Fruit fly (Drosophila melanogaster) whole organism, embryonic: Measurements from ENCODE around the gene Or7a.

ENCODE experiments used
- ATbp ChIP-seq: fragments of 200-800 bp; sonication (Bioruptor generic); optimal IDR thresholded peaks from 2 replicates; lab custom pipeline; 2017; ENCODE audit warnings: missing biosample characterization, mild to moderate bottlenecking, missing genetic modification characterization, missing genetic modification reagents
- Aef1 ChIP-seq: fragments of 200-800 bp; sonication (Bioruptor generic); IDR thresholded peaks from 3 replicates; pipeline ENCODE4 v1.3.6; 2022; ENCODE audit warnings: missing biosample characterization, missing genetic modification characterization
- Atf6 ChIP-seq: fragments of 200-800 bp; sonication (Bioruptor generic); IDR thresholded peaks from 2 replicates; pipeline ENCODE4 v1.3.6; 2022; ENCODE audit warnings: missing biosample characterization, missing genetic modification characterization
- BtbVII ChIP-seq: fragments of 200-800 bp; sonication (Bioruptor generic); optimal IDR thresholded peaks from 3 replicates; lab custom pipeline; 2017; ENCODE audit warnings: missing biosample characterization, mild to moderate bottlenecking, missing genetic modification characterization
- CG10959 ChIP-seq: fragments of 200-800 bp; sonication (Bioruptor generic); IDR thresholded peaks from 2 replicates; pipeline ENCODE4 v1.3.6; 2022; ENCODE audit warnings: missing biosample characterization, missing genetic modification characterization
- CG12744 ChIP-seq: fragments of 200-800 bp; sonication (Bioruptor generic); optimal IDR thresholded peaks from 2 replicates; lab custom pipeline; 2016; ENCODE audit warnings: missing biosample characterization, missing genetic modification characterization
- CG13123 ChIP-seq: fragments of 200-800 bp; sonication (Bioruptor generic); optimal IDR thresholded peaks from 2 replicates; lab custom pipeline; 2016; ENCODE audit warnings: missing biosample characterization, missing genetic modification characterization
- CG1529 ChIP-seq: fragments of 200-800 bp; sonication (Bioruptor generic); optimal IDR thresholded peaks from 3 replicates; lab custom pipeline; 2018; ENCODE audit warnings: missing biosample characterization, missing genetic modification characterization
- CG16815 ChIP-seq: fragments of 200-800 bp; sonication (Bioruptor generic); optimal IDR thresholded peaks from 3 replicates; lab custom pipeline; 2017; ENCODE audit warnings: missing biosample characterization, mild to moderate bottlenecking, missing genetic modification characterization
- CG17186 ChIP-seq: fragments of 200-800 bp; sonication (Bioruptor generic); optimal IDR thresholded peaks from 3 replicates; lab custom pipeline; 2017; ENCODE audit warnings: missing biosample characterization, missing genetic modification reagents, missing genetic modification characterization
- CG17361 ChIP-seq: fragments of 200-800 bp; sonication (Bioruptor generic); IDR thresholded peaks from 3 replicates; pipeline ENCODE4 v1.3.6; 2022; ENCODE audit warnings: missing biosample characterization, missing genetic modification characterization
- CG18599 ChIP-seq: fragments of 200-800 bp; sonication (Bioruptor generic); optimal IDR thresholded peaks from 3 replicates; lab custom pipeline; 2017; ENCODE audit warnings: missing biosample characterization, missing genetic modification characterization, mild to moderate bottlenecking, moderate library complexity, missing genetic modification reagents
- CG2129 ChIP-seq: fragments of 200-800 bp; sonication (Bioruptor generic); IDR thresholded peaks from 2 replicates; pipeline ENCODE4 v1.3.6; 2022; ENCODE audit warnings: missing biosample characterization, missing genetic modification characterization; ENCODE audit not compliant: partially characterized antibody
- CG3407 ChIP-seq: fragments of 200-800 bp; sonication (Bioruptor generic); optimal IDR thresholded peaks from 2 replicates; lab custom pipeline; 2018; ENCODE audit warnings: missing biosample characterization, mild to moderate bottlenecking, missing genetic modification characterization
- CG4820 ChIP-seq: fragments of 200-800 bp; sonication (Bioruptor generic); optimal IDR thresholded peaks from 3 replicates; lab custom pipeline; 2016; ENCODE audit warnings: missing biosample characterization, missing genetic modification characterization
- CG5245 ChIP-seq: fragments of 200-800 bp; sonication (Bioruptor generic); optimal IDR thresholded peaks from 3 replicates; lab custom pipeline; 2016; ENCODE audit warnings: missing biosample characterization, missing genetic modification characterization
- CG6175 ChIP-seq: fragments of 200-800 bp; sonication (Bioruptor generic); IDR thresholded peaks from 3 replicates; pipeline ENCODE4 v1.3.6; 2022; ENCODE audit warnings: missing biosample characterization, missing genetic modification characterization
- CG6272 ChIP-seq: fragments of 200-800 bp; sonication (Bioruptor generic); IDR thresholded peaks from 2 replicates; pipeline ENCODE4 v1.3.6; 2022; ENCODE audit warnings: missing biosample characterization, missing genetic modification characterization
- CG7372 ChIP-seq: fragments of 200-800 bp; sonication (Bioruptor generic); IDR thresholded peaks from 2 replicates; pipeline ENCODE4 v1.3.6; 2022; ENCODE audit warnings: missing biosample characterization, missing genetic modification characterization
- CG8281 ChIP-seq: fragments of 200-800 bp; sonication (Bioruptor generic); optimal IDR thresholded peaks from 2 replicates; lab custom pipeline; 2018; ENCODE audit warnings: missing biosample characterization, mild to moderate bottlenecking, missing genetic modification characterization, moderate library complexity
- CG9797 ChIP-seq: fragments of 200-800 bp; sonication (Bioruptor generic); optimal IDR thresholded peaks from 3 replicates; lab custom pipeline; 2018; ENCODE audit warnings: missing biosample characterization, mild to moderate bottlenecking, missing genetic modification characterization
- Dll ChIP-seq: fragments of 200-800 bp; sonication (Bioruptor generic); IDR thresholded peaks from 4 replicates; pipeline ENCODE4 v1.3.6; 2022; ENCODE audit warnings: missing biosample characterization, missing genetic modification characterization; ENCODE audit not compliant: partially characterized antibody
- Fer2 ChIP-seq: fragments of 200-800 bp; sonication (Bioruptor generic); optimal IDR thresholded peaks from 2 replicates; lab custom pipeline; 2018; ENCODE audit warnings: missing biosample characterization, mild to moderate bottlenecking, missing genetic modification characterization, moderate library complexity
- Hmx ChIP-seq: fragments of 200-800 bp; sonication (Bioruptor generic); optimal IDR thresholded peaks from 2 replicates; lab custom pipeline; 2016; ENCODE audit warnings: missing biosample characterization, missing genetic modification characterization
- Med ChIP-seq: fragments of 200-800 bp; sonication (Bioruptor generic); peaks from one replicate; lab custom pipeline; 2016; ENCODE audit warnings: missing biosample characterization, missing genetic modification characterization, mild to moderate bottlenecking, inconsistent platforms, moderate library complexity
- Myb ChIP-seq: fragments of 200-800 bp; sonication (Bioruptor generic); optimal IDR thresholded peaks from 2 replicates; lab custom pipeline; 2016; ENCODE audit warnings: missing biosample characterization, missing genetic modification characterization
- Stat92E ChIP-seq, 3 experiments: fragments of >200 bp in 2 of 3; fragments of 200-800 bp in 1 of 3; sonication (Bioruptor generic) in 1 of 3; optimal IDR thresholded peaks; 2 replicates each; lab custom pipeline; 2017 to 2019; ENCODE audit warnings: missing biosample characterization in 3 of 3, missing genetic modification characterization in 3 of 3, mild to moderate bottlenecking in 1 of 3, moderate library complexity in 1 of 3
- ash1 ChIP-seq: fragments of 200-800 bp; sonication (Bioruptor generic); optimal IDR thresholded peaks from 2 replicates; lab custom pipeline; 2018; ENCODE audit warnings: missing biosample characterization, mild to moderate bottlenecking, missing genetic modification characterization
- bab2 ChIP-seq: fragments of 200-800 bp; sonication (Bioruptor generic); optimal IDR thresholded peaks from 2 replicates; lab custom pipeline; 2016; ENCODE audit warnings: missing biosample characterization, missing genetic modification characterization
- caup ChIP-seq: fragments of 200-800 bp; sonication (Bioruptor generic); optimal IDR thresholded peaks from 3 replicates; lab custom pipeline; 2017; ENCODE audit warnings: missing biosample characterization, mild to moderate bottlenecking, missing genetic modification characterization, moderate library complexity; ENCODE audit not compliant: severe bottlenecking
- chif ChIP-seq, 2 experiments: fragments of 200-800 bp; sonication (Bioruptor generic); optimal IDR thresholded peaks; 3 replicates each; lab custom pipeline; 2016; ENCODE audit warnings: missing biosample characterization in 2 of 2, missing genetic modification characterization in 2 of 2
- chn ChIP-seq: fragments of 200-800 bp; sonication (Bioruptor generic); optimal IDR thresholded peaks from 2 replicates; lab custom pipeline; 2016; ENCODE audit warnings: missing biosample characterization, missing genetic modification characterization
- ftz-f1 ChIP-seq: fragments of 200-800 bp; sonication (Bioruptor generic); optimal IDR thresholded peaks from 2 replicates; lab custom pipeline; 2016; ENCODE audit warnings: missing biosample characterization, missing genetic modification characterization
- gcm ChIP-seq: fragments of 200-800 bp; sonication (Bioruptor generic); optimal IDR thresholded peaks from 2 replicates; lab custom pipeline; 2019; ENCODE audit warnings: missing biosample characterization, mild to moderate bottlenecking, missing genetic modification characterization, moderate library complexity
- gcm2 ChIP-seq: fragments of 200-800 bp; sonication (Bioruptor generic); optimal IDR thresholded peaks from 2 replicates; lab custom pipeline; 2016; ENCODE audit warnings: missing biosample characterization, missing genetic modification characterization
- gsb ChIP-seq: fragments of 200-800 bp; sonication (Bioruptor generic); IDR thresholded peaks from 2 replicates; pipeline ENCODE4 v1.3.6; 2022; ENCODE audit warnings: missing biosample characterization, missing genetic modification characterization
- her ChIP-seq: fragments of 200-800 bp; sonication (Bioruptor generic); optimal IDR thresholded peaks from 2 replicates; lab custom pipeline; 2016; ENCODE audit warnings: missing biosample characterization, missing genetic modification characterization
- hkb ChIP-seq, 2 experiments: fragments of 200-800 bp in 1 of 2; fragments of >200 bp in 1 of 2; sonication (Bioruptor generic) in 1 of 2; IDR thresholded peaks in 1 of 2; optimal IDR thresholded peaks in 1 of 2; 2 replicates each; pipeline versions ENCODE4 v1.3.6 to Lab custom; 2017 to 2022; ENCODE audit warnings: missing biosample characterization in 1 of 2, missing genetic modification characterization in 1 of 2
- jing ChIP-seq: fragments of 200-800 bp; sonication (Bioruptor generic); optimal IDR thresholded peaks from 2 replicates; lab custom pipeline; 2018; ENCODE audit warnings: missing biosample characterization, mild to moderate bottlenecking, missing genetic modification characterization
- kay ChIP-seq: fragments of 200-800 bp; sonication (Bioruptor generic); optimal IDR thresholded peaks from 2 replicates; lab custom pipeline; 2016; ENCODE audit warnings: missing biosample characterization, missing genetic modification characterization
- nmo ChIP-seq: fragments of 200-800 bp; sonication (Bioruptor generic); optimal IDR thresholded peaks from 2 replicates; lab custom pipeline; 2018; ENCODE audit warnings: missing biosample characterization, mild to moderate bottlenecking, missing genetic modification characterization, moderate library complexity
- oc ChIP-seq: fragments of 200-800 bp; sonication (Bioruptor generic); optimal IDR thresholded peaks from 2 replicates; lab custom pipeline; 2018; ENCODE audit warnings: missing biosample characterization, mild to moderate bottlenecking, missing genetic modification characterization, moderate library complexity
- scrt ChIP-seq: fragments of 200-800 bp; sonication (Bioruptor generic); optimal IDR thresholded peaks from 2 replicates; lab custom pipeline; 2018; ENCODE audit warnings: missing biosample characterization, mild to moderate bottlenecking, missing genetic modification characterization, moderate library complexity
- stwl ChIP-seq: fragments of 200-800 bp; sonication (Bioruptor generic); optimal IDR thresholded peaks from 3 replicates; lab custom pipeline; 2018; ENCODE audit warnings: missing biosample characterization, mild to moderate bottlenecking, missing genetic modification characterization, moderate library complexity
- tio ChIP-seq: fragments of 200-800 bp; sonication (Bioruptor generic); optimal IDR thresholded peaks from 2 replicates; lab custom pipeline; 2017; ENCODE audit warnings: missing biosample characterization, missing genetic modification characterization, inconsistent platforms
- trh ChIP-seq: fragments of 200-800 bp; sonication (Bioruptor generic); optimal IDR thresholded peaks from 2 replicates; lab custom pipeline; 2016; ENCODE audit warnings: missing biosample characterization, missing genetic modification characterization
- twi ChIP-seq: fragments of 200-800 bp; optimal IDR thresholded peaks from 2 replicates; lab custom pipeline; 2019; ENCODE audit warnings: missing biosample characterization, mild to moderate bottlenecking, missing genetic modification characterization, moderate library complexity
- usp ChIP-seq: fragments of >200 bp; optimal IDR thresholded peaks from 2 replicates; lab custom pipeline; 2017; ENCODE audit warnings: missing biosample characterization, missing genetic modification characterization
- wek ChIP-seq: fragments of 200-800 bp; sonication (Bioruptor generic); optimal IDR thresholded peaks from 3 replicates; lab custom pipeline; 2018; ENCODE audit warnings: missing biosample characterization, mild to moderate bottlenecking, missing genetic modification characterization, moderate library complexity

The Or7a gene

dm6 chrX:8129204-8129997 is 36.1 kb downstream of the Or7a start, which contains the start of gene CG2116 (continued):
- no peak for TF ChIP-seq bab2 (GFP tag; lab: Kevin White, UChicago)
- no peak for TF ChIP-seq CG13123
- no peak for TF ChIP-seq CG1529 (GFP tag; lab: Kevin White, UChicago)
- no peak for TF ChIP-seq CG17186 (GFP tag; lab: Kevin White, UChicago)
- no peak for TF ChIP-seq CG5245 (GFP tag; lab: Kevin White, UChicago)
- no peak for TF ChIP-seq CG16815 (GFP tag; lab: Kevin White, UChicago)
- no peak for TF ChIP-seq scrt (GFP tag; lab: Kevin White, UChicago)
- TF ChIP-seq ftz-f1 (GFP tag; lab: Kevin White, UChicago), result no peak
- no peak for TF ChIP-seq gcm2
- TF ChIP-seq usp, result no peak
- no peak for TF ChIP-seq CG8281
- TF ChIP-seq oc (tag; lab: Kevin White, UChicago), result no peak
- no peak for TF ChIP-seq gcm (GFP tag; lab: Kevin White, UChicago)
- TF ChIP-seq Hmx (GFP tag; lab: Kevin White, UChicago), result no peak
- TF ChIP-seq kay (GFP tag; lab: Kevin White, UChicago), result no peak
- TF ChIP-seq CG2129 (GFP tag; lab: Robert Waterston, UW), result 0 out of 2 replicates have a peak, but pooled peaks have one; percentile 43
- TF ChIP-seq CG7372 (GFP tag; lab: Robert Waterston, UW), result no peak
- TF ChIP-seq nmo (GFP tag; lab: Kevin White, UChicago), result peak; percentile 26
- no peak for TF ChIP-seq BtbVII (GFP tag; lab: Kevin White, UChicago)
- no peak for TF ChIP-seq chn (GFP tag; lab: Kevin White, UChicago)
- TF ChIP-seq twi (tag; lab: Kevin White, UChicago), result no peak
- no peak for TF ChIP-seq gsb (GFP tag; lab: Robert Waterston, UW)
- no peak for TF ChIP-seq CG6272 (GFP tag; lab: Robert Waterston, UW)
- no peak for TF ChIP-seq ATbp (GFP tag; lab: Kevin White, UChicago)
- TF ChIP-seq Atf6 (GFP tag; lab: Robert Waterston, UW), result no peak
- TF ChIP-seq tio (GFP tag; lab: Kevin White, UChicago), result no peak
- TF ChIP-seq Aef1 (GFP tag; lab: Robert Waterston, UW), result no peak
- no peak for TF ChIP-seq jing (GFP tag; lab: Kevin White, UChicago)
- TF ChIP-seq Dll (GFP tag; lab: Robert Waterston, UW), result peak; percentile 79
- no peak for TF ChIP-seq Fer2 (tag; lab: Kevin White, UChicago)
- no peak for TF ChIP-seq Stat92E (GFP tag; optimal IDR thresholded peaks at IDR 0.05; lab: Kevin White, UChicago)
- TF ChIP-seq Med (GFP tag; lab: Kevin White, UChicago), result peak; percentile 74
- no peak for TF ChIP-seq caup (GFP tag; lab: Kevin White, UChicago)
- no peak for TF ChIP-seq CG12744
- TF ChIP-seq CG10959, result no peak
- TF ChIP-seq CG6175, result no peak
- peak; percentile 78 for TF ChIP-seq CG9797 (GFP tag; lab: Kevin White, UChicago)
- TF ChIP-seq CG4820 (GFP tag; lab: Kevin White, UChicago), result no peak
- peak; percentile 47 for TF ChIP-seq Myb
- TF ChIP-seq CG18599 (GFP tag; lab: Kevin White, UChicago), result no peak
- TF ChIP-seq trh, result no peak
- peak; percentile 85 for TF ChIP-seq her (GFP tag; lab: Kevin White, UChicago)
- no peak for TF ChIP-seq wek
- TF ChIP-seq CG3407 (GFP tag; lab: Kevin White, UChicago), result no peak
- no peak for TF ChIP-seq hkb (optimal IDR thresholded peaks at IDR 0.05; lab: Kevin White, UChicago)
- no peak for TF ChIP-seq hkb (GFP tag; IDR thresholded peaks at IDR 0.05; lab: Robert Waterston, UW)
- peak; percentile 18 for TF ChIP-seq stwl (tag; lab: Kevin White, UChicago)
- no peak for TF ChIP-seq CG17361 (GFP tag; lab: Robert Waterston, UW)
- TF ChIP-seq chif (GFP tag; optimal IDR thresholded peaks at IDR 0.05; lab: Kevin White, UChicago), result no peak
- no peak for TF ChIP-seq ash1
